Worm (Caenorhabditis elegans) whole organism, mixed stage, embryonic: ENCODE measurements around the gene popl-7.

Experiments used
- M03D4.4 ChIP-seq: sonication (generic microtip); optimal IDR thresholded peaks from 2 replicates; lab custom pipeline; 2017; ENCODE audit warnings: mild to moderate bottlenecking, missing genetic modification characterization, missing compliant biosample characterization
- bed-3 ChIP-seq: fragments of 200-800 bp; sonication (Bioruptor generic); optimal IDR thresholded peaks from 3 replicates; lab custom pipeline; 2018; ENCODE audit warnings: mild to moderate bottlenecking, missing genetic modification characterization, moderate library complexity, missing compliant biosample characterization
- blmp-1 ChIP-seq: fragments of 150-350 bp; optimal IDR thresholded peaks from 2 replicates; lab custom pipeline; 2014; ENCODE audit warnings: missing biosample characterization, missing genetic modification characterization
- ceh-39 ChIP-seq: fragments of 150-350 bp; optimal IDR thresholded peaks from 2 replicates; lab custom pipeline; 2014; ENCODE audit warnings: missing biosample characterization, missing genetic modification characterization
- ceh-43 ChIP-seq: fragments of 200-800 bp; sonication (Bioruptor generic); optimal IDR thresholded peaks from 2 replicates; lab custom pipeline; 2018; ENCODE audit warnings: mild to moderate bottlenecking, missing genetic modification characterization, moderate library complexity, missing compliant biosample characterization
- ceh-83 ChIP-seq: fragments of 200-800 bp; sonication (Bioruptor generic); optimal IDR thresholded peaks from 2 replicates; lab custom pipeline; 2018; ENCODE audit warnings: mild to moderate bottlenecking, missing genetic modification characterization, missing compliant biosample characterization
- ces-1 ChIP-seq: fragments of 150-350 bp; optimal IDR thresholded peaks from 2 replicates; lab custom pipeline; 2014; ENCODE audit warnings: missing biosample characterization, missing genetic modification reagents, missing genetic modification characterization
- cnd-1 ChIP-seq: fragments of 200-800 bp; sonication (Bioruptor generic); optimal IDR thresholded peaks from 2 replicates; lab custom pipeline; 2018; ENCODE audit warnings: mild to moderate bottlenecking, missing genetic modification characterization, missing compliant biosample characterization
- drap-1 ChIP-seq: fragments of 200-800 bp; sonication (Bioruptor generic); optimal IDR thresholded peaks from 3 replicates; lab custom pipeline; 2018; ENCODE audit warnings: mild to moderate bottlenecking, missing genetic modification characterization, missing compliant biosample characterization
- elt-1 ChIP-seq: sonication (generic microtip); optimal IDR thresholded peaks from 2 replicates; lab custom pipeline; 2017; ENCODE audit warnings: missing genetic modification characterization, mild to moderate bottlenecking, missing compliant biosample characterization, antibody characterized with exemption, moderate library complexity, borderline replicate concordance; ENCODE audit not compliant: insufficient read depth
- elt-3 ChIP-seq: fragments of 150-350 bp; optimal IDR thresholded peaks from 2 replicates; lab custom pipeline; 2014; ENCODE audit warnings: missing biosample characterization, missing genetic modification characterization
- flh-1 ChIP-seq: fragments of 200-800 bp; sonication (Bioruptor generic); optimal IDR thresholded peaks from 2 replicates; lab custom pipeline; 2018; ENCODE audit warnings: mild to moderate bottlenecking, missing genetic modification characterization, moderate library complexity, missing compliant biosample characterization
- hlh-1 ChIP-seq: fragments of 150-350 bp; optimal IDR thresholded peaks from 2 replicates; lab custom pipeline; 2014; ENCODE audit warnings: missing biosample characterization, missing genetic modification reagents, missing genetic modification characterization
- lin-13 ChIP-seq: fragments of 150-350 bp; optimal IDR thresholded peaks from 2 replicates; lab custom pipeline; 2014; ENCODE audit warnings: missing biosample characterization, missing genetic modification characterization
- lin-32 ChIP-seq: fragments of 200-800 bp; sonication (Bioruptor generic); optimal IDR thresholded peaks from 2 replicates; lab custom pipeline; 2018; ENCODE audit warnings: mild to moderate bottlenecking, missing genetic modification characterization, missing compliant biosample characterization
- lsy-2 ChIP-seq: fragments of 150-350 bp; optimal IDR thresholded peaks from 2 replicates; lab custom pipeline; 2014; ENCODE audit warnings: missing biosample characterization, missing genetic modification characterization
- mab-5 ChIP-seq: fragments of 150-350 bp; optimal IDR thresholded peaks from 2 replicates; lab custom pipeline; 2014; ENCODE audit warnings: missing biosample characterization, missing genetic modification characterization
- mep-1 ChIP-seq: fragments of 150-350 bp; optimal IDR thresholded peaks from 2 replicates; lab custom pipeline; 2017; ENCODE audit warnings: missing biosample characterization, missing genetic modification reagents, missing genetic modification characterization, inconsistent platforms
- mls-2 ChIP-seq: sonication (generic microtip); optimal IDR thresholded peaks from 2 replicates; lab custom pipeline; 2016; ENCODE audit warnings: mild to moderate bottlenecking, missing genetic modification characterization, moderate library complexity, missing compliant biosample characterization
- nhr-12 ChIP-seq: fragments of 150-350 bp; optimal IDR thresholded peaks from 2 replicates; lab custom pipeline; 2014; ENCODE audit warnings: missing biosample characterization, missing genetic modification characterization
- nhr-2 ChIP-seq: fragments of 150-350 bp; optimal IDR thresholded peaks from 2 replicates; lab custom pipeline; 2014; ENCODE audit warnings: missing biosample characterization, missing genetic modification characterization
- nhr-237 ChIP-seq: fragments of 150-350 bp; optimal IDR thresholded peaks from 2 replicates; lab custom pipeline; 2014; ENCODE audit warnings: missing biosample characterization, missing genetic modification characterization
- nhr-28 ChIP-seq: fragments of 150-350 bp; optimal IDR thresholded peaks from 2 replicates; lab custom pipeline; 2014; ENCODE audit warnings: missing biosample characterization, missing genetic modification characterization
- nhr-76 ChIP-seq: sonication (generic microtip); optimal IDR thresholded peaks from 2 replicates; lab custom pipeline; 2017; ENCODE audit warnings: missing biosample characterization, missing genetic modification characterization
- pha-4 ChIP-seq: fragments of 150-350 bp; optimal IDR thresholded peaks from 2 replicates; lab custom pipeline; 2018; ENCODE audit warnings: missing biosample characterization, missing genetic modification reagents, missing genetic modification characterization
- sem-2 ChIP-seq: fragments of 200-800 bp; sonication (Bioruptor generic); optimal IDR thresholded peaks from 2 replicates; lab custom pipeline; 2018; ENCODE audit warnings: mild to moderate bottlenecking, missing genetic modification characterization, missing compliant biosample characterization
- snpc-4 ChIP-seq: fragments of 150-350 bp; optimal IDR thresholded peaks from 2 replicates; lab custom pipeline; 2014; ENCODE audit warnings: missing biosample characterization, missing genetic modification characterization
- sptf-1 ChIP-seq: sonication (generic microtip); optimal IDR thresholded peaks from 2 replicates; lab custom pipeline; 2017; ENCODE audit warnings: mild to moderate bottlenecking, missing genetic modification characterization, moderate library complexity, missing compliant biosample characterization
- tbx-8 ChIP-seq: fragments of 200-800 bp; sonication (Bioruptor generic); optimal IDR thresholded peaks from 2 replicates; lab custom pipeline; 2018; ENCODE audit warnings: mild to moderate bottlenecking, missing genetic modification characterization, moderate library complexity, missing compliant biosample characterization
- unc-120 ChIP-seq: sonication (generic microtip); optimal IDR thresholded peaks from 2 replicates; lab custom pipeline; 2017; ENCODE audit warnings: missing genetic modification characterization, missing compliant biosample characterization; ENCODE audit not compliant: poor library complexity, severe bottlenecking
- unc-39 ChIP-seq: fragments of 150-350 bp; optimal IDR thresholded peaks from 2 replicates; lab custom pipeline; 2014; ENCODE audit warnings: missing biosample characterization, missing genetic modification characterization
- unc-62 ChIP-seq: fragments of 150-350 bp; optimal IDR thresholded peaks from 2 replicates; lab custom pipeline; 2014; ENCODE audit warnings: missing biosample characterization, missing genetic modification reagents, missing genetic modification characterization
- zip-8 ChIP-seq: fragments of 150-350 bp; optimal IDR thresholded peaks from 2 replicates; lab custom pipeline; 2014; ENCODE audit warnings: missing biosample characterization, missing genetic modification characterization
- ztf-11 ChIP-seq: fragments of 150-350 bp; optimal IDR thresholded peaks from 2 replicates; lab custom pipeline; 2014; ENCODE audit warnings: missing biosample characterization, missing genetic modification characterization

The popl-7 gene

DNA sequence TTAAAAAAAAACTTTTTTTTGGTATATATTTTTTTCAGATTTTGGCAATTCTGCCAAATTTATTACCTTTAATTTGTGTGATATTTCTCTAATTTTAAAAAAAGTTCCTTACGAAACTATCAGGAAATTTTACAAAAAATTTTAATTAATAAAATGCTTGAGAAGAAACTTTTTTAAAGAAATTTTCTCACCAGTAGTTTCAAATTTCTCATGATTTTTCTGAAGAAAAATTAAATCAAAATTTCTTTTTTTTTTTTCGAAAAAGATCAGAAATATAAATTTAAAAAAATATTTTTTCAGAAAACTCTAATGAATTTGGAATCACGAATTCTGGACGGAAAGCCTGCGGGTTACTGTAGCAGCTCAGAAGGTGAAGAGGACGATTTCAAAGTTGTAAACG, 7.2 kb downstream of the popl-7 start, which contains the start of gene mau-8:
TSS of gene mau-8 (plus strand) at position 301 of the 400 bp plus-strand sequence.
- TF ChIP-seq blmp-1 (tag; lab: Kevin White, UChicago) (no peak), ceh-43 (GFP tag; lab: Kevin White, UChicago) (no peak), drap-1 (GFP tag; lab: Kevin White, UChicago) (no peak), nhr-12 (tag; lab: Kevin White, UChicago) (no peak), flh-1 (GFP tag; lab: Kevin White, UChicago) (no peak), tbx-8 (no peak), nhr-76 (tag; lab: Kevin White, UChicago) (no peak), sem-2 (GFP tag; lab: Kevin White, UChicago) (no peak), lin-32 (GFP tag; lab: Kevin White, UChicago) (no peak), M03D4.4 (no peak), elt-3 (no peak), bed-3 (GFP tag; lab: Kevin White, UChicago) (no peak), snpc-4 (tag; lab: Kevin White, UChicago) (no peak), unc-120 (tag; lab: Kevin White, UChicago) (no peak), lsy-2 (tag; lab: Kevin White, UChicago) (no peak), zip-8 (tag; lab: Kevin White, UChicago) (no peak), mab-5 (tag; lab: Kevin White, UChicago) (no peak), nhr-237 (no peak)

DNA sequence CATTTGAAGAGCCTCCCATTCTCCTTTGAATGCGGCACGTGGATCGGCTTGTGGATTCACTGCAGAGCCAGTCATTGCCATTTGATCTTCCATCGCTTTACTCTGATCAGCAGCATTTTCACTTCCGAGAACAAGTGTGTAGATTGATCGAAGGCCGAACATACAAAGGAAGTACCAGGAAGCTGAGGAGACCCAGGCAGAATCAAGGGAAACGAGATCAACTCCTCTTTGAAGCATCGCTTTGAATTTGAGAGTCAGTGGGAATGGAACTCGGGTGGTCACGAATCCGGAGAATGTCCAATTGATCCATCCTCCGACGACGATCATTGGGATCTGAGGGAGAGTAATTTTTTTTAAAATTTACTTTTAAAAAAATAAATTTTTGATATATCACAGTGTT, 10.0 kb downstream of the popl-7 start:
- TF ChIP-seq zip-8 (tag; lab: Kevin White, UChicago) (no peak), elt-3 (no peak), snpc-4 (tag; lab: Kevin White, UChicago) (no peak), blmp-1 (tag; lab: Kevin White, UChicago) (no peak), bed-3 (GFP tag; lab: Kevin White, UChicago) (no peak), lsy-2 (tag; lab: Kevin White, UChicago) (no peak), pha-4 (no peak), nhr-76 (tag; lab: Kevin White, UChicago) (no peak), lin-32 (GFP tag; lab: Kevin White, UChicago) (no peak), unc-62 (no peak)

DNA sequence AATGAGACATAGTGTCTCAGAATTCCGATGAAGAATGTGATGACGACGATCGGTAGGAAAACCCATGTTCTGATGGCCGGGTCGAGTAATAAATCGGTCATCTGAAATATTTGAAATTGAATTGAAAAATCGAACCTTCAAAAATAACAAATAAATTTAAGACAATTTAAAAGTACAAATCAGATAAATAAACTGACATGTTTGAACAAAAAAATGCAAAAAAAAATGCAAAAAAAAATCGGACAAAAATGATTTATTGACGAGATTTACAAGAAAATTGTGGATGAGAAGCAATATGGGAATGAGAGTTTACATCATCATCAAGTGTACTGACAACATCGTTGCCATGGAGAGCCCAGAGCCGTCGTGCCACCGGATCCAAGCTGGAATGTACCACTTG, 11.3 kb downstream of the popl-7 start, which contains the start of gene emc-3:
TSS of gene emc-3 (minus strand) at position 101 of the 400 bp plus-strand sequence.
- no peak for TF ChIP-seq lin-32 (GFP tag; lab: Kevin White, UChicago)
- no peak for TF ChIP-seq unc-39 (tag; lab: Kevin White, UChicago)
- no peak for TF ChIP-seq flh-1 (GFP tag; lab: Kevin White, UChicago)
- TF ChIP-seq ceh-43 (GFP tag; lab: Kevin White, UChicago): no peak
- no peak for TF ChIP-seq lin-13
- TF ChIP-seq unc-120 (tag; lab: Kevin White, UChicago): no peak
- TF ChIP-seq lsy-2 (tag; lab: Kevin White, UChicago): no peak
- no peak for TF ChIP-seq unc-62
- no peak for TF ChIP-seq ces-1 (GFP tag; lab: Kevin White, UChicago)
- no peak for TF ChIP-seq mab-5 (tag; lab: Kevin White, UChicago)
- no peak for TF ChIP-seq nhr-237
- TF ChIP-seq zip-8 (tag; lab: Kevin White, UChicago): no peak
- TF ChIP-seq ceh-39 (tag; lab: Kevin White, UChicago): no peak
- no peak for TF ChIP-seq blmp-1 (tag; lab: Kevin White, UChicago)
- no peak for TF ChIP-seq mep-1 (tag; lab: Kevin White, UChicago)

DNA sequence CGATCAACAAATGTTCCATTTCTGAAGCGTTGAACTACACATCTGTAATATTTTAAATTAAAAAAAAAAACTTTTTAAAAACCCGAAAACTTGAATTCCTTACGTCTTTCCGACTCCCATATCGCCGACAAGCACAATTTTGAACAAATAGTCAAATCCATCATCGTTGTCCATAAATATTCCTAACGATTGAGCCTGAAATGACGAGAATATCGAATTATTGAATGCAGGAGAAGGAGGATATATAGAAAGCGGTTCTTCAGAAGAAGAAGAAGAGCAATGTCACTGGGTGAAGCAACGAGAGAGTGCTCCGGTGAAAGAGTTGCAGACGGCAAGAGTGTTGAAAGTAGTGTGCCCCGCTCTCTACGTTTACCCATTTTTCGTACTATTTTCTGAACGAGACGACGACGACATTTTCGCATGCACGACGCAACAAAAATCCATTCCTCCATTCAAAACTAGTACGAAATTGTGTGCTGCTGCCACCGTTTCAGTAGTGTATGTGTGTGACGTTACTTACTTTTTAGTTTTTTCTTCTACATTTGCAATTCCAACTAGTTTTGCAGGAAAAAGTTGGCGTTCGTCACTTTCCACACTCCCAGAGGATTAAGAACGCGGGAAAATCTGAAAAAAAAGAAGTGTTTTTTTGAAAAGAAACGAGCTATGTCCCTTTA, 13.4 kb downstream of the popl-7 start, which contains the start of gene rab-19:
TSS of gene rab-19 (minus strand) at position 624 of the 674 bp plus-strand sequence.
- TF ChIP-seq M03D4.4: no peak
- TF ChIP-seq ces-1 (GFP tag; lab: Kevin White, UChicago): peak; percentile 91
- TF ChIP-seq, all 35 proteins: peak for 1

DNA sequence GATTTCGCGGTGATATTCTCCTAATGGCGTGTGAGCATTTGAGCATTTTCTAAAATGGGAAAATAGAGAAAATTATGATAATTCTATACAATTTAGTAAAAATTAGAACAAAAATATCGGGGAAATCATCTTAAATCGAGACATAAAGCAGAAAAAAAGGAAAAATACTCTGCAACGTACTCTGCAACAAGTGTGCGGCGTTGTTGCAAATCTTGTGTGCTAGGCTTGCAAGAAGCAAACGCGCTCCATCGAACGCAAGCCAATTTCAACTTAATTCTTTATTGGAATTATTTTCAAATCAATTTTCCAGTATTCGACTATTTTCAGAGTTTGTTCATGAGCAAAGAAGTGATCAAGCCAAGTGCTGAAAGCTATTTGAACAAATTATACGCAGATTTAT, 15.6 kb downstream of the popl-7 start, which contains the start of the genes Y62E10A.20, Y62E10A.23 and mdt-9:
TSS of gene Y62E10A.20 (minus strand) at position 49 of the 400 bp plus-strand sequence.
TSS of gene Y62E10A.23 (plus strand) at position 282 of the 400 bp plus-strand sequence.
TSS of gene mdt-9 (plus strand) at position 338 of the 400 bp plus-strand sequence.
- TF ChIP-seq bed-3 (GFP tag; lab: Kevin White, UChicago): no peak
- TF ChIP-seq cnd-1 (tag; lab: Kevin White, UChicago): peak; percentile 58
- TF ChIP-seq lin-32 (GFP tag; lab: Kevin White, UChicago): no peak
- TF ChIP-seq nhr-12 (tag; lab: Kevin White, UChicago): no peak
- peak; percentile 72 for TF ChIP-seq unc-120 (tag; lab: Kevin White, UChicago)
- peak; percentile 63 for TF ChIP-seq lin-13
- TF ChIP-seq nhr-2 (tag; lab: Kevin White, UChicago): peak; percentile 8
- no peak for TF ChIP-seq elt-1 (tag; lab: Kevin White, UChicago)
- no peak for TF ChIP-seq sem-2 (GFP tag; lab: Kevin White, UChicago)
- peak; percentile 57 for TF ChIP-seq blmp-1 (tag; lab: Kevin White, UChicago)
- TF ChIP-seq ztf-11 (tag; lab: Kevin White, UChicago): peak; percentile 72
- TF ChIP-seq ceh-43 (GFP tag; lab: Kevin White, UChicago): peak; percentile 74
- TF ChIP-seq M03D4.4: peak; percentile 80
- TF ChIP-seq ces-1 (GFP tag; lab: Kevin White, UChicago): peak; percentile 92
- TF ChIP-seq snpc-4 (tag; lab: Kevin White, UChicago): no peak
- peak; percentile 66 for TF ChIP-seq nhr-237
- TF ChIP-seq ceh-83 (GFP tag; lab: Kevin White, UChicago): peak; percentile 69
- TF ChIP-seq mab-5 (tag; lab: Kevin White, UChicago): peak; percentile 2
- peak; percentile 76 for TF ChIP-seq mls-2 (tag; lab: Kevin White, UChicago)
- peak; percentile 89 for TF ChIP-seq sptf-1
- TF ChIP-seq pha-4: peak; percentile 64
- TF ChIP-seq mep-1 (tag; lab: Kevin White, UChicago): peak; percentile 89
- TF ChIP-seq drap-1 (GFP tag; lab: Kevin White, UChicago): peak; percentile 75
- TF ChIP-seq lsy-2 (tag; lab: Kevin White, UChicago): peak; percentile 76
- TF ChIP-seq nhr-28 (tag; lab: Kevin White, UChicago): peak; percentile 62
- peak; percentile 64 for TF ChIP-seq nhr-76 (tag; lab: Kevin White, UChicago)
- peak; percentile 43 for TF ChIP-seq unc-62
- peak; percentile 78 for TF ChIP-seq hlh-1 (tag; lab: Kevin White, UChicago)
- TF ChIP-seq ceh-39 (tag; lab: Kevin White, UChicago): peak; percentile 78
- peak; percentile 21 for TF ChIP-seq flh-1 (GFP tag; lab: Kevin White, UChicago)
- no peak for TF ChIP-seq zip-8 (tag; lab: Kevin White, UChicago)
